Worm (Caenorhabditis elegans): Measurements from ENCODE around the gene srh-170.

DNA sequence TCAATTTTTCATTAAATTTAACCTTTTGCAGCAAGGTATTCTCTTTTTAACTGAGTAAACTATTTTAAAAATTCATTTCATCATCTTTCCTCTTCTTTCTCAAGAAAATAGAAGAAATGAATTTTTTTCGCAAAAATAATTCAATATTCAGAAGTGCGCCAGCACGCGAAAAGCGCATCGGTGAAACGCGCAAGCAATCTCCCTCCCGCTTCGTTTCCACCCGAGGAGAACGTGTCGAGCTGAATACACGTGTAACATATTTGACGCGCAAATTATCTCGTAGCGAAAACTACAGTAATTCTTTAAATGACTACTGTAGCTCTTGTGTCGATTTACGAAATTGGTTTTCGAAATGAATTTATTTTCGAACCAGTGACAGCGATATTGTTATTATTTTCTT is 3.4 kb upstream of the srh-170 start:
- TF ChIP-seq W03F9.2 (tag; optimal IDR thresholded peaks at IDR 0.05) (no peak), dao-5 (tag; optimal IDR thresholded peaks at IDR 0.05) (no peak), him-1 (tag; optimal IDR thresholded peaks at IDR 0.05) (no peak)

Data from whole organism, L4/young adult.